Worm (Caenorhabditis elegans) whole organism, young adult: Measurements from ENCODE around the gene srg-69.

ENCODE experiments used
- F33H1.4 ChIP-seq: fragments of 200-800 bp; sonication (Bioruptor generic); IDR thresholded peaks from 2 replicates; pipeline ENCODE4 v1.3.6; 2022; ENCODE audit warnings: missing genetic modification reagents, missing genetic modification characterization, missing compliant biosample characterization
- snpc-1.1 ChIP-seq: sonication (generic microtip); optimal IDR thresholded peaks from 2 replicates; lab custom pipeline; 2017; ENCODE audit warnings: missing genetic modification characterization, mild to moderate bottlenecking, missing compliant biosample characterization, antibody characterized with exemption, moderate library complexity, missing genotype, missing genetic modification reagents; ENCODE audit not compliant: insufficient read depth

DNA sequence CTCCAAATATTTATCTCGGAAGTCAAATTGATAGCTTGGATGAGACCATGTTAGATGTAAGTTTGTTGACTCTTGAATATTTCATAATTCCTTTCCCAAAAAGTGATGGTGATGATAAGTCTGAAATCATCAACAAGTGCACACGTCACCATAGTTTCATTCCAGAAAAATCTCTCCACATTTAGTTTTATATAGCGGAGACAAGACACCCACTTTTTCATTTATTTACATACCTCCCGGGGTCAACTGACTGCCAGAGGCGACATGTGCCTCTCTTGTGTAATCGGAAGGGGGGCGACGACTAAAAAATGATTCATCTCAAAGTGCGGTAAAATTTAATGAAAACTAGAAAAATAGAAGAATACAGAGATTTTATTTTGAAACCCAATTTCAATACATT lies 17.2 kb upstream of the srg-69 start:
- TF ChIP-seq snpc-1.1 (tag; lab: Kevin White, UChicago), result no peak
- no peak for TF ChIP-seq F33H1.4 (GFP tag; lab: Robert Waterston, UW)
